Fruit fly (Drosophila melanogaster): ENCODE results near the gene CG7715.

DNA sequence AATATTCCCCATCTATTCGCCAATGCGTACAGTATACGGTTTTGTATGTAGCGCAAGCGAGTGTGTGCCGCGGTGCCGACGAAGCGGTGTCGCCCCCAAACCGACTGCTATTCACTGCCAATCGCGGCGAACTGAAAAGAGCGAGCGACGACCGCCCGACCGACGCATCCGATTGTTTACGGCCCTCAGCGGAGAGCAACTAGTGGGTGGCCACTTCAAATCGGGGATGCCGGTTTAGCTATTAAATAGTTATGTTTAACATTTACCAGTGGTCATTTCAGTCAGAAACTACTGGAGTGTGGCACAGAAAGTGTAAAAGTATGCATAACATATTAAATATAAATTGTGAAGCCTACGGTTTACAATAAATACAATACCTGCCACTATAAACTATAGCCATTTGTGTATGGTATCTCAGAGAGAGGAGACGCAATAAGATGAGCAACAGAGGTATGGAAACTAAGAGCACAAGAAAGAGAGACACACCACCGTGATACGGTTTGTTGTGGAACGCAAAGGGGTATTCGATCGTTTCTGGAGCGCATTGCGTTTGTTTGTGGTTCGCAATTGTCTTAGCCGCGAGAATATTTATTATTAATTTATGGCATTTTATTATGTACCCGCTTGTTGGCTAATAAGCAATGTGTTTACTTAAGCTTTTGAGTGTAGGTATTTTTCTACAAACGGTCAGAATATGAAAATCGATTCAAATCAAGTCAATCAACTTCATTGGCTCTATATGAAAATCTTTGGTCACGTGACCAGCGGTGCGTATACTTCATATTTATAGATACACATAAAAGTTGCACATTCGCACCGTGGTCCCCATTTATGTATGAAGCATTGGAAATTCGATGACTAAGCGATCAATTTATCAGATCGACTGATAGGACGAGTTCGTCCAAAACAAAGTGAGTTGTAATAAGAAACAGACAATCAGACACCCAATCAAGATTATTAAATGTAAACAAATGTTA lies 12.0 kb upstream of the CG7715 start:
- TF ChIP-seq OdsH (GFP tag; optimal IDR thresholded peaks at IDR 0.05) (no peak), GATAd (GFP tag; optimal IDR thresholded peaks at IDR 0.05) (no peak), psq (GFP tag; optimal IDR thresholded peaks at IDR 0.05) (no peak), Abd-B (GFP tag; optimal IDR thresholded peaks at IDR 0.05) (no peak), Rel (GFP tag; optimal IDR thresholded peaks at IDR 0.05) (no peak), Rel (tag; optimal IDR thresholded peaks at IDR 0.05) (no peak), dsf (GFP tag; optimal IDR thresholded peaks at IDR 0.05; ENCODE audit: borderline replicate concordance) (no peak), Hr78 (GFP tag; optimal IDR thresholded peaks at IDR 0.05) (no peak), rgr (GFP tag; optimal IDR thresholded peaks at IDR 0.05) (peak; percentile 8)

All from whole organism, wandering third instar larva.